Worm (Caenorhabditis elegans): Measurements from ENCODE around the gene cpz-2.

Gene cpz-2

ce11 chrV:13393333-13393803 lies 12.4 kb downstream of the cpz-2 start:
- TF ChIP-seq nhr-76 (tag; optimal IDR thresholded peaks at IDR 0.05) = no peak
- no peak for TF ChIP-seq tag-97 (GFP tag; IDR thresholded peaks at IDR 0.05)
- no peak for TF ChIP-seq nhr-6 (tag; optimal IDR thresholded peaks at IDR 0.05)
- no peak for TF ChIP-seq mdt-29 (GFP tag; IDR thresholded peaks at IDR 0.05)
- TF ChIP-seq spr-3 (GFP tag; optimal IDR thresholded peaks at IDR 0.05) = no peak
- TF ChIP-seq mep-1 (tag; optimal IDR thresholded peaks at IDR 0.05) = peak; percentile 10
- no peak for TF ChIP-seq vab-7 (GFP tag; IDR thresholded peaks at IDR 0.05)
- TF ChIP-seq F26F4.8 (GFP tag; conservative IDR thresholded peaks at IDR 0.05) = no peak
- peak; percentile 73 for TF ChIP-seq set-16 (GFP tag; IDR thresholded peaks at IDR 0.05)
- TF ChIP-seq daf-12 (tag; optimal IDR thresholded peaks at IDR 0.05) = no peak
- peak in 1 of 2 experiments; percentile 56 for TF ChIP-seq mdl-1 (tag; optimal IDR thresholded peaks at IDR 0.05)
- 0 out of 2 replicates have a peak, but pooled peaks have one; percentile 45 for TF ChIP-seq lim-7 (GFP tag; IDR thresholded peaks at IDR 0.05)
- no peak for TF ChIP-seq cey-2 (tag; optimal IDR thresholded peaks at IDR 0.05; ENCODE audit: borderline replicate concordance, insufficient read depth)
- TF ChIP-seq lir-3 (tag; optimal IDR thresholded peaks at IDR 0.05) = no peak
- no peak for TF ChIP-seq Y105C5A.15 (GFP tag; IDR thresholded peaks at IDR 0.05)
- TF ChIP-seq snpc-1.2 (GFP tag; IDR thresholded peaks at IDR 0.05) = no peak
- no peak for TF ChIP-seq lin-29 (GFP tag; IDR thresholded peaks at IDR 0.05)
- TF ChIP-seq ceh-32 (tag; optimal IDR thresholded peaks at IDR 0.05; ENCODE audit: poor library complexity) = no peak
- no peak for TF ChIP-seq skn-1 (tag; optimal IDR thresholded peaks at IDR 0.05)
- TF ChIP-seq hif-1 (tag; optimal IDR thresholded peaks at IDR 0.05) = peak in 1 of 2 experiments; percentile 8
- no peak for TF ChIP-seq nhr-10 (tag; optimal IDR thresholded peaks at IDR 0.05)
- TF ChIP-seq gei-8 (GFP tag; optimal IDR thresholded peaks at IDR 0.05) = peak; percentile 8
- TF ChIP-seq daf-8 (GFP tag; IDR thresholded peaks at IDR 0.05) = no peak
- no peak for TF ChIP-seq F10B5.3 (tag; optimal IDR thresholded peaks at IDR 0.05)
- TF ChIP-seq dmd-9 (GFP tag; IDR thresholded peaks at IDR 0.05) = no peak
- TF ChIP-seq zip-11 (GFP tag; IDR thresholded peaks at IDR 0.05) = no peak
- peak; percentile 18 for TF ChIP-seq rbr-2 (tag; optimal IDR thresholded peaks at IDR 0.05)
- no peak for TF ChIP-seq madf-9 (GFP tag; conservative IDR thresholded peaks at IDR 0.05)
- TF ChIP-seq dpl-1 (GFP tag; optimal IDR thresholded peaks at IDR 0.05) = no peak
- no peak for TF ChIP-seq mxl-2 (GFP tag; conservative IDR thresholded peaks at IDR 0.05)
- no peak for TF ChIP-seq tra-1 (GFP tag; IDR thresholded peaks at IDR 0.05)
- no peak for TF ChIP-seq dmd-8 (GFP tag; IDR thresholded peaks at IDR 0.05)
- no peak for TF ChIP-seq F37D6.2 (tag; optimal IDR thresholded peaks at IDR 0.05)
- no peak for TF ChIP-seq nhr-111 (GFP tag; optimal IDR thresholded peaks at IDR 0.05)
- no peak for TF ChIP-seq nhr-42 (GFP tag; IDR thresholded peaks at IDR 0.05)
- no peak for TF ChIP-seq lin-13 (GFP tag; optimal IDR thresholded peaks at IDR 0.05)
- TF ChIP-seq fkh-10 (GFP tag; optimal IDR thresholded peaks at IDR 0.05) = no peak
- TF ChIP-seq attf-4 (tag; optimal IDR thresholded peaks at IDR 0.05) = no peak
- TF ChIP-seq nhr-11 (tag; optimal IDR thresholded peaks at IDR 0.05) = peak; percentile 20
- no peak for TF ChIP-seq ceh-20 (GFP tag; IDR thresholded peaks at IDR 0.05)
- TF ChIP-seq egl-43 (GFP tag; IDR thresholded peaks at IDR 0.05) = 0 out of 2 replicates have a peak, but pooled peaks have one; percentile 15
- no peak for TF ChIP-seq zag-1 (tag; optimal IDR thresholded peaks at IDR 0.05)
- no peak for TF ChIP-seq unc-130 (GFP tag; optimal IDR thresholded peaks at IDR 0.05)
- TF ChIP-seq madf-5 (GFP tag; IDR thresholded peaks at IDR 0.05) = no peak
- no peak for TF ChIP-seq php-3 (GFP tag; IDR thresholded peaks at IDR 0.05)
- no peak for TF ChIP-seq daf-19 (GFP tag; conservative IDR thresholded peaks at IDR 0.05)
- TF ChIP-seq ces-1 (GFP tag; optimal IDR thresholded peaks at IDR 0.05) = no peak
- no peak for TF ChIP-seq daf-16 (GFP tag; optimal IDR thresholded peaks at IDR 0.05)
- no peak for TF ChIP-seq daf-16 (tag; optimal IDR thresholded peaks at IDR 0.05)
- TF ChIP-seq zfp-3 (GFP tag; conservative IDR thresholded peaks at IDR 0.05) = no peak
- no peak for TF ChIP-seq zip-2 (tag; optimal IDR thresholded peaks at IDR 0.05)
- TF ChIP-seq jun-1 (tag; optimal IDR thresholded peaks at IDR 0.05) = no peak

All from whole organism, L4 larva.